Fruit fly (Drosophila melanogaster): ENCODE results near the gene CG7824.

Gene CG7824

dm6 chr3R:29834759-29835709 is 23.7 kb downstream of the CG7824 start, which contains the start of gene Atg16 (continued):
- TF ChIP-seq tna (GFP tag; IDR thresholded peaks at IDR 0.05; ENCODE audit: partially characterized antibody) = peak; percentile 80
- TF ChIP-seq Sox102F (GFP tag; optimal IDR thresholded peaks at IDR 0.05) = no peak
- peak; percentile 51; the same call in 1 of the 3 replicates for TF ChIP-seq CG17361 (GFP tag; IDR thresholded peaks at IDR 0.05)
- no peak for TF ChIP-seq cas (GFP tag; IDR thresholded peaks at IDR 0.05)
- TF ChIP-seq lilli (GFP tag; optimal IDR thresholded peaks at IDR 0.05) = peak; percentile 15
- peak; percentile 6 for TF ChIP-seq CG17829 (tag; optimal IDR thresholded peaks at IDR 0.05)
- no peak for TF ChIP-seq slp2 (GFP tag; optimal IDR thresholded peaks at IDR 0.05)
- TF ChIP-seq pita (GFP tag; optimal IDR thresholded peaks at IDR 0.05) = no peak
- TF ChIP-seq zen2 (GFP tag; IDR thresholded peaks at IDR 0.05; ENCODE audit: partially characterized antibody) = peak; percentile 85
- TF ChIP-seq HLH3B (GFP tag; IDR thresholded peaks at IDR 0.05) = no peak
- no peak for TF ChIP-seq CG13296 (GFP tag; optimal IDR thresholded peaks at IDR 0.05)
- no peak for TF ChIP-seq BtbVII (GFP tag; optimal IDR thresholded peaks at IDR 0.05)
- TF ChIP-seq tll (GFP tag; optimal IDR thresholded peaks at IDR 0.05) = no peak
- no peak for TF ChIP-seq Xbp1 (GFP tag; optimal IDR thresholded peaks at IDR 0.05)
- no peak for TF ChIP-seq CG11696 (GFP tag; IDR thresholded peaks at IDR 0.05)
- no peak for TF ChIP-seq CG18262 (tag; optimal IDR thresholded peaks at IDR 0.05)
- no peak for TF ChIP-seq Vsx1 (GFP tag; optimal IDR thresholded peaks at IDR 0.05)
- TF ChIP-seq tup (GFP tag; optimal IDR thresholded peaks at IDR 0.05) = no peak
- TF ChIP-seq sima (GFP tag; optimal IDR thresholded peaks at IDR 0.05) = no peak
- TF ChIP-seq caup (GFP tag; optimal IDR thresholded peaks at IDR 0.05; ENCODE audit: severe bottlenecking) = no peak
- peak; percentile 36 for TF ChIP-seq CG2120 (GFP tag; optimal IDR thresholded peaks at IDR 0.05)
- TF ChIP-seq Taf1 (GFP tag; IDR thresholded peaks at IDR 0.05) = no peak
- TF ChIP-seq disco-r (GFP tag; optimal IDR thresholded peaks at IDR 0.05) = no peak
- no peak for TF ChIP-seq CG9727 (GFP tag; optimal IDR thresholded peaks at IDR 0.05)
- TF ChIP-seq chm (GFP tag; IDR thresholded peaks at IDR 0.05) = no peak
- TF ChIP-seq psq (GFP tag; optimal IDR thresholded peaks at IDR 0.05) = no peak
- TF ChIP-seq Hmr (GFP tag; optimal IDR thresholded peaks at IDR 0.05) = no peak
- no peak for TF ChIP-seq Side (GFP tag; optimal IDR thresholded peaks at IDR 0.05)
- no peak for TF ChIP-seq CG4282 (GFP tag; optimal IDR thresholded peaks at IDR 0.05)
- no peak for TF ChIP-seq CG17612 (GFP tag; IDR thresholded peaks at IDR 0.05)
- TF ChIP-seq H15 (GFP tag; IDR thresholded peaks at IDR 0.05) = no peak
- no peak for TF ChIP-seq Oli (tag; optimal IDR thresholded peaks at IDR 0.05)
- no peak for TF ChIP-seq Mes4 (GFP tag; optimal IDR thresholded peaks at IDR 0.05)
- no peak for TF ChIP-seq ken (GFP tag; IDR thresholded peaks at IDR 0.05)
- TF ChIP-seq mirr (GFP tag; optimal IDR thresholded peaks at IDR 0.05) = no peak
- no peak for TF ChIP-seq Dbx (GFP tag; IDR thresholded peaks at IDR 0.05)
- no peak for TF ChIP-seq jing (GFP tag; optimal IDR thresholded peaks at IDR 0.05)
- no peak for TF ChIP-seq bcd (GFP tag; optimal IDR thresholded peaks at IDR 0.05)
- TF ChIP-seq trh (GFP tag; optimal IDR thresholded peaks at IDR 0.05) = no peak
- no peak for TF ChIP-seq Doc2 (GFP tag; IDR thresholded peaks at IDR 0.05)
- no peak for TF ChIP-seq gce (GFP tag; IDR thresholded peaks at IDR 0.05)
- no peak for TF ChIP-seq vvl (GFP tag; IDR thresholded peaks at IDR 0.05)
- no peak for TF ChIP-seq unpg (GFP tag; optimal IDR thresholded peaks at IDR 0.05)
- no peak for TF ChIP-seq peb (GFP tag; IDR thresholded peaks at IDR 0.05)
- TF ChIP-seq kay (GFP tag; optimal IDR thresholded peaks at IDR 0.05) = no peak
- no peak for TF ChIP-seq wek (GFP tag; optimal IDR thresholded peaks at IDR 0.05)
- no peak for TF ChIP-seq CG4820 (GFP tag; optimal IDR thresholded peaks at IDR 0.05)
- no peak for TF ChIP-seq Eip74EF (GFP tag; optimal IDR thresholded peaks at IDR 0.05)
- peak; percentile 38 for TF ChIP-seq CG14710 (tag; optimal IDR thresholded peaks at IDR 0.05)
